Fruit fly (Drosophila melanogaster): ENCODE data around the gene Smvt.
A peak's percentile ranks its signal among the peaks of the same experiment; 100 is the strongest.

dm6 chr3R:31724580-31725320 lies 36.6 kb downstream of the Smvt start:
- TF ChIP-seq h (optimal IDR thresholded peaks at IDR 0.05) (no peak), insv (optimal IDR thresholded peaks at IDR 0.05) (peak; percentile 12), Sin3A (optimal IDR thresholded peaks at IDR 0.05) (no peak)
